Worm (Caenorhabditis elegans): ENCODE measurements around the gene H05C05.1.

H05C05.1 gene

DNA sequence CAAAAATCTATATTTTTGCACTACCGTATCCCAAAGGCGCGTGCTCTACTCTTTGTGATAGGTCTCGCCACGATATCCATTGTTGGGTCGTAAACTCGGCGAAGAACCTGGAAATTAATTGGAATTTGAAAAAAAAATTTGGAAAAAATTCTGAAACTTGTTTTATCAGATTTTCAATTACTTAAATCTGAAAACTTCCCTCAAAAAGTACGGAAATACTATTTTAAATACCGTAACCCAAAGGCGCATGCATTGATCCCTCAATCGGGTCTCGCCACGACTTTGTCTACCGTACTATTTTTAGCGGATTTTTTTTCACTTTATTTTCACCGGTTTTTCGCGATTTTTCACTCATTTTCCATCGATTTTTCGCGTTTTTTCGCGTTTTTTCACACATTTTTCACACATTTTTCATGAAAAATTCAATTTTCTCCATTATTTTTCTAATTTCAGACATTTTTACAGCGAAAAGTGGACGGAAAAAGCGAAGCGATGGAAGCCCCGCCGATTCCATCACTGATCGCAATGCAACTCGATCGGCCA lies at the start of gene H05C05.1:
H05C05.1 (plus strand) TSS at position 493 of the 543 bp plus-strand sequence.
- no peak for TF ChIP-seq Y53F4B.3 (GFP tag; IDR thresholded peaks at IDR 0.05)
- TF ChIP-seq F39B2.1 (GFP tag; IDR thresholded peaks at IDR 0.05): no peak
- no peak for TF ChIP-seq nhr-90 (tag; optimal IDR thresholded peaks at IDR 0.05)
- peak; percentile 32 for TF ChIP-seq him-1 (tag; optimal IDR thresholded peaks at IDR 0.05)
- TF ChIP-seq somi-1 (GFP tag; optimal IDR thresholded peaks at IDR 0.05): no peak
- peak; percentile 46 for TF ChIP-seq tbp1 (GFP tag; optimal IDR thresholded peaks at IDR 0.05)
- peak; percentile 35; the same call in 1 of the 2 replicates for TF ChIP-seq hmg-1.2 (GFP tag; IDR thresholded peaks at IDR 0.05)
- peak; percentile 20 for TF ChIP-seq athp-1 (tag; optimal IDR thresholded peaks at IDR 0.05)
- peak; percentile 21 for TF ChIP-seq F49E8.2 (tag; optimal IDR thresholded peaks at IDR 0.05; ENCODE audit: insufficient read depth)
- TF ChIP-seq bed-2 (GFP tag; IDR thresholded peaks at IDR 0.05): no peak
- peak; percentile 100 for TF ChIP-seq lsl-1 (GFP tag; optimal IDR thresholded peaks at IDR 0.05)
- no peak for TF ChIP-seq dpff-1 (tag; optimal IDR thresholded peaks at IDR 0.05)
- TF ChIP-seq ama-1 (optimal IDR thresholded peaks at IDR 0.05): no peak
- no peak for TF ChIP-seq ama-1 (GFP tag; optimal IDR thresholded peaks at IDR 0.05)
- no peak for TF ChIP-seq nhr-80 (tag; optimal IDR thresholded peaks at IDR 0.05)
- TF ChIP-seq lin-35 (GFP tag; optimal IDR thresholded peaks at IDR 0.05): no peak
- peak; percentile 45 for TF ChIP-seq lin-54 (GFP tag; optimal IDR thresholded peaks at IDR 0.05)
- TF ChIP-seq snpc-3.4 (tag; optimal IDR thresholded peaks at IDR 0.05): peak; percentile 50
- no peak for TF ChIP-seq gei-17 (GFP tag; optimal IDR thresholded peaks at IDR 0.05)
- peak; percentile 96 for TF ChIP-seq madf-6 (GFP tag; IDR thresholded peaks at IDR 0.05)
- TF ChIP-seq hsf-1 (GFP tag; IDR thresholded peaks at IDR 0.05): peak; percentile 60; the same call in 1 of the 2 replicates
- no peak for TF ChIP-seq aptf-2 (GFP tag; conservative IDR thresholded peaks at IDR 0.05)
- TF ChIP-seq tlf-1 (GFP tag; optimal IDR thresholded peaks at IDR 0.05): peak; percentile 66
- TF ChIP-seq xnd-1 (tag; optimal IDR thresholded peaks at IDR 0.05): peak; percentile 99
- TF ChIP-seq B0019.2 (GFP tag; conservative IDR thresholded peaks at IDR 0.05): 0 out of 2 replicates have a peak, but pooled peaks have one; percentile 24
- TF ChIP-seq dpl-1 (GFP tag; optimal IDR thresholded peaks at IDR 0.05): peak; percentile 38
- peak; percentile 63 for TF ChIP-seq ekl-4 (GFP tag; IDR thresholded peaks at IDR 0.05)
- peak; percentile 80 for TF ChIP-seq D2030.7 (GFP tag; IDR thresholded peaks at IDR 0.05)
- no peak for TF ChIP-seq B0035.1 (tag; optimal IDR thresholded peaks at IDR 0.05)
- 0 out of 2 replicates have a peak, but pooled peaks have one; percentile 45 for TF ChIP-seq Y95B8A.8 (GFP tag; IDR thresholded peaks at IDR 0.05)
- peak; percentile 78 for TF ChIP-seq dox-1 (GFP tag; IDR thresholded peaks at IDR 0.05)
- TF ChIP-seq efl-1 (GFP tag; optimal IDR thresholded peaks at IDR 0.05): peak; percentile 71
- TF ChIP-seq F33H1.4 (GFP tag; IDR thresholded peaks at IDR 0.05): peak; percentile 98
- no peak for TF ChIP-seq lir-1 (GFP tag; conservative IDR thresholded peaks at IDR 0.05)
- peak; percentile 17 for TF ChIP-seq hrde-1 (tag; optimal IDR thresholded peaks at IDR 0.05; ENCODE audit: borderline replicate concordance)
- TF ChIP-seq snpc-1.3 (tag; optimal IDR thresholded peaks at IDR 0.05; ENCODE audit: insufficient read depth): peak; percentile 44
- peak; percentile 56; the same call in 1 of the 2 replicates for TF ChIP-seq rcor-1 (GFP tag; IDR thresholded peaks at IDR 0.05)
- peak; percentile 70 for TF ChIP-seq mcd-1 (GFP tag; IDR thresholded peaks at IDR 0.05)
- peak; percentile 78 for TF ChIP-seq ceh-91 (GFP tag; IDR thresholded peaks at IDR 0.05)
- TF ChIP-seq T26A5.8 (tag; optimal IDR thresholded peaks at IDR 0.05): no peak
- peak; percentile 87 for TF ChIP-seq madf-8 (GFP tag; conservative IDR thresholded peaks at IDR 0.05)

Measured in whole organism, young adult.